Worm (Caenorhabditis elegans) whole organism, L3 larva: ENCODE results near the gene C52E4.7.

ENCODE experiments used
- R02D3.7 ChIP-seq: fragments of 150-350 bp; optimal IDR thresholded peaks from 2 replicates; lab custom pipeline; 2014; ENCODE audit warnings: missing biosample characterization, missing genetic modification characterization
- ZK546.5 ChIP-seq: sonication (generic microtip); optimal IDR thresholded peaks from 2 replicates; lab custom pipeline; 2017; ENCODE audit warnings: missing biosample characterization, missing genetic modification characterization
- aly-2 ChIP-seq: fragments of 150-350 bp; optimal IDR thresholded peaks from 2 replicates; lab custom pipeline; 2014; ENCODE audit warnings: missing biosample characterization, missing genetic modification characterization
- ama-1 ChIP-seq: fragments of 150-350 bp; optimal IDR thresholded peaks from 2 replicates; lab custom pipeline; 2018
- ceh-16 ChIP-seq: sonication (generic microtip); optimal IDR thresholded peaks from 2 replicates; lab custom pipeline; 2017; ENCODE audit warnings: missing biosample characterization, missing genetic modification characterization
- ceh-28 ChIP-seq: fragments of 150-350 bp; optimal IDR thresholded peaks from 2 replicates; lab custom pipeline; 2014; ENCODE audit warnings: missing biosample characterization, missing genetic modification reagents, missing genetic modification characterization
- ceh-82 ChIP-seq: fragments of 150-350 bp; optimal IDR thresholded peaks from 2 replicates; lab custom pipeline; 2014; ENCODE audit warnings: missing biosample characterization, missing genetic modification characterization
- ceh-9 ChIP-seq: sonication (generic microtip); optimal IDR thresholded peaks from 2 replicates; lab custom pipeline; 2018; ENCODE audit warnings: missing biosample characterization, missing genetic modification characterization
- daf-12 ChIP-seq: fragments of 150-350 bp; optimal IDR thresholded peaks from 2 replicates; lab custom pipeline; 2014; ENCODE audit warnings: missing biosample characterization, missing genetic modification reagents, missing genetic modification characterization
- egl-27 ChIP-seq: sonication (generic microtip); optimal IDR thresholded peaks from 4 replicates; lab custom pipeline; 2017; ENCODE audit warnings: missing biosample characterization, missing genetic modification reagents, missing genetic modification characterization
- egl-5 ChIP-seq: fragments of 150-350 bp; optimal IDR thresholded peaks from 2 replicates; lab custom pipeline; 2017; ENCODE audit warnings: missing biosample characterization, missing genetic modification reagents, missing genetic modification characterization, inconsistent platforms
- elt-1 ChIP-seq: fragments of 150-350 bp; optimal IDR thresholded peaks from 2 replicates; lab custom pipeline; 2014; ENCODE audit warnings: missing biosample characterization, missing genetic modification characterization
- elt-2 ChIP-seq: sonication (generic microtip); optimal IDR thresholded peaks from 2 replicates; lab custom pipeline; 2016; ENCODE audit warnings: missing genetic modification reagents, mild to moderate bottlenecking, missing genetic modification characterization, missing compliant biosample characterization
- elt-3 ChIP-seq, 3 experiments: fragments of 150-350 bp in 1 of 3; sonication (generic microtip) in 2 of 3; optimal IDR thresholded peaks; 2 replicates in 2 of 3; 4 replicates in 1 of 3; lab custom pipeline; 2014 to 2017; ENCODE audit warnings: missing biosample characterization in 3 of 3, missing genetic modification characterization in 3 of 3
- eor-1 ChIP-seq, 2 experiments: fragments of 150-350 bp; optimal IDR thresholded peaks; 2 replicates each; lab custom pipeline; 2014 to 2018; ENCODE audit warnings: missing biosample characterization in 2 of 2, missing genetic modification characterization in 2 of 2
- fkh-10 ChIP-seq: sonication (generic microtip); optimal IDR thresholded peaks from 2 replicates; lab custom pipeline; 2017; ENCODE audit warnings: missing biosample characterization, missing genetic modification reagents, missing genetic modification characterization
- fkh-2 ChIP-seq: fragments of 150-350 bp; optimal IDR thresholded peaks from 2 replicates; lab custom pipeline; 2014; ENCODE audit warnings: missing biosample characterization, missing genetic modification reagents, missing genetic modification characterization
- fos-1 ChIP-seq: fragments of 150-350 bp; optimal IDR thresholded peaks from 2 replicates; lab custom pipeline; 2014; ENCODE audit warnings: missing biosample characterization, missing genetic modification characterization
- hmg-11 ChIP-seq: sonication (generic microtip); optimal IDR thresholded peaks from 2 replicates; lab custom pipeline; 2016; ENCODE audit warnings: missing genetic modification characterization, missing compliant biosample characterization
- jun-1 ChIP-seq: fragments of 150-350 bp; optimal IDR thresholded peaks from 2 replicates; lab custom pipeline; 2014; ENCODE audit warnings: missing biosample characterization, missing genetic modification reagents, missing genetic modification characterization
- lin-15B ChIP-seq: fragments of 150-350 bp; optimal IDR thresholded peaks from 2 replicates; lab custom pipeline; 2014; ENCODE audit warnings: missing biosample characterization, missing genetic modification characterization
- lin-39 ChIP-seq: fragments of 150-350 bp; optimal IDR thresholded peaks from 2 replicates; lab custom pipeline; 2018; ENCODE audit warnings: missing biosample characterization, missing genetic modification reagents, missing genetic modification characterization
- lsy-12 ChIP-seq: sonication (generic microtip); optimal IDR thresholded peaks from 2 replicates; lab custom pipeline; 2016; ENCODE audit warnings: mild to moderate bottlenecking, missing genetic modification characterization, missing compliant biosample characterization
- mdl-1 ChIP-seq: fragments of 150-350 bp; optimal IDR thresholded peaks from 2 replicates; lab custom pipeline; 2014; ENCODE audit warnings: missing biosample characterization, missing genetic modification characterization
- mml-1 ChIP-seq: fragments of 150-350 bp; sonication (generic microtip); optimal IDR thresholded peaks from 3 replicates; lab custom pipeline; 2014; ENCODE audit warnings: missing biosample characterization, missing genetic modification characterization
- nfya-1 ChIP-seq: sonication (generic microtip); optimal IDR thresholded peaks from 2 replicates; lab custom pipeline; 2017; ENCODE audit warnings: missing genetic modification characterization, mild to moderate bottlenecking, missing compliant biosample characterization, antibody characterized with exemption, moderate library complexity; ENCODE audit not compliant: insufficient read depth
- nhr-11 ChIP-seq: fragments of 150-350 bp; optimal IDR thresholded peaks from 2 replicates; lab custom pipeline; 2014; ENCODE audit warnings: missing biosample characterization, missing genetic modification characterization
- nhr-12 ChIP-seq: fragments of 150-350 bp; optimal IDR thresholded peaks from 2 replicates; lab custom pipeline; 2014; ENCODE audit warnings: missing biosample characterization, missing genetic modification characterization
- nhr-23 ChIP-seq: fragments of 150-350 bp; optimal IDR thresholded peaks from 2 replicates; lab custom pipeline; 2014; ENCODE audit warnings: missing biosample characterization, missing genetic modification reagents, missing genetic modification characterization
- nhr-237 ChIP-seq: fragments of 150-350 bp; optimal IDR thresholded peaks from 2 replicates; lab custom pipeline; 2014; ENCODE audit warnings: missing biosample characterization, missing genetic modification characterization
- nhr-25 ChIP-seq: sonication (generic microtip); optimal IDR thresholded peaks from 2 replicates; lab custom pipeline; 2017; ENCODE audit warnings: missing biosample characterization, missing genetic modification characterization
- nhr-28 ChIP-seq: fragments of 150-350 bp; optimal IDR thresholded peaks from 2 replicates; lab custom pipeline; 2014; ENCODE audit warnings: missing biosample characterization, missing genetic modification characterization
- nhr-43 ChIP-seq: sonication (generic microtip); optimal IDR thresholded peaks from 2 replicates; lab custom pipeline; 2016; ENCODE audit warnings: mild to moderate bottlenecking, missing genetic modification characterization, missing compliant biosample characterization; ENCODE audit not compliant: poor library complexity, severe bottlenecking
- nhr-67 ChIP-seq: fragments of 150-350 bp; optimal IDR thresholded peaks from 2 replicates; lab custom pipeline; 2014; ENCODE audit warnings: missing biosample characterization, missing genetic modification characterization
- nhr-76 ChIP-seq: fragments of 150-350 bp; sonication (generic microtip); optimal IDR thresholded peaks from 5 replicates; lab custom pipeline; 2014; ENCODE audit warnings: missing biosample characterization, missing genetic modification characterization
- nhr-77 ChIP-seq: fragments of 150-350 bp; optimal IDR thresholded peaks from 2 replicates; lab custom pipeline; 2014; ENCODE audit warnings: missing biosample characterization, missing genetic modification characterization
- pha-4 ChIP-seq: fragments of 150-350 bp; optimal IDR thresholded peaks from 2 replicates; lab custom pipeline; 2014; ENCODE audit warnings: missing biosample characterization, missing genetic modification reagents, missing genetic modification characterization
- pqm-1 ChIP-seq: fragments of 150-350 bp; optimal IDR thresholded peaks from 2 replicates; lab custom pipeline; 2017; ENCODE audit warnings: missing biosample characterization, missing genetic modification characterization, inconsistent platforms
- sea-2 ChIP-seq: fragments of 150-350 bp; sonication (generic microtip); optimal IDR thresholded peaks from 4 replicates; lab custom pipeline; 2014; ENCODE audit warnings: missing biosample characterization, missing genetic modification reagents, missing genetic modification characterization
- skn-1 ChIP-seq: fragments of 150-350 bp; optimal IDR thresholded peaks from 2 replicates; lab custom pipeline; 2014; ENCODE audit warnings: missing biosample characterization, missing genetic modification characterization
- snpc-4 ChIP-seq: fragments of 150-350 bp; optimal IDR thresholded peaks from 2 replicates; lab custom pipeline; 2014; ENCODE audit warnings: missing biosample characterization, missing genetic modification characterization
- tbx-2 ChIP-seq: sonication (generic microtip); optimal IDR thresholded peaks from 2 replicates; lab custom pipeline; 2016; ENCODE audit warnings: mild to moderate bottlenecking, missing genetic modification characterization, missing compliant biosample characterization
- unc-39 ChIP-seq: sonication (generic microtip); optimal IDR thresholded peaks from 4 replicates; lab custom pipeline; 2017; ENCODE audit warnings: missing biosample characterization, missing genetic modification characterization
- unc-62 ChIP-seq: fragments of 150-350 bp; sonication (generic microtip); optimal IDR thresholded peaks from 4 replicates; lab custom pipeline; 2014; ENCODE audit warnings: missing biosample characterization, missing genetic modification reagents, missing genetic modification characterization
- zag-1 ChIP-seq: fragments of 150-350 bp; optimal IDR thresholded peaks from 2 replicates; lab custom pipeline; 2014; ENCODE audit warnings: missing biosample characterization, missing genetic modification characterization
- ztf-11 ChIP-seq: fragments of 150-350 bp; optimal IDR thresholded peaks from 2 replicates; lab custom pipeline; 2014; ENCODE audit warnings: missing biosample characterization, missing genetic modification characterization
- ztf-4 ChIP-seq: fragments of 150-350 bp; optimal IDR thresholded peaks from 2 replicates; lab custom pipeline; 2014; ENCODE audit warnings: missing biosample characterization, missing genetic modification characterization

Gene C52E4.7

DNA sequence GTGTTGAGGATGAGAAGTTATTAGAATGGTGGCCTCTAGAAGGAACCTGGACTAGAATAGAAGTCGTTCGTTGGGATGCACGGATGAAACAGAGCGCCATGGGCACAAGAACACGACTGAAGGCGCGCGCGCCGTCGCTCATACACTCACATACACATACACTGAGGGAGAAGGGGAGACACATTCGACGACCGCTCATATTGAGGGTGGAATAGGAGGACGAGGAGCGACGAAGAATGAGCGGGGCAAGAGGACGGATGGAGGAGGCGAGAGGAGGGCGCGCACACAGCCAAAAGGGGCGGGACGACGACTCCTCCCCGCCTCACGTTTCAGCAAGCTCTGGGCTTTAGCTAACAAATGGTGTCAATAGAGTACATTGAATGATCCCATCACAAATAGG is 44.7 kb downstream of the C52E4.7 start (continued):
- TF ChIP-seq pha-4 (tag; lab: Kevin White, UChicago) (peak; percentile 24), nhr-76 (tag; lab: Kevin White, UChicago) (no peak), lin-15B (tag; lab: Kevin White, UChicago) (peak; percentile 32), nfya-1 (peak; percentile 48), eor-1 (tag; optimal IDR thresholded peaks at IDR 0.05; lab: Kevin White, UChicago) (no peak), fos-1 (no peak)

DNA sequence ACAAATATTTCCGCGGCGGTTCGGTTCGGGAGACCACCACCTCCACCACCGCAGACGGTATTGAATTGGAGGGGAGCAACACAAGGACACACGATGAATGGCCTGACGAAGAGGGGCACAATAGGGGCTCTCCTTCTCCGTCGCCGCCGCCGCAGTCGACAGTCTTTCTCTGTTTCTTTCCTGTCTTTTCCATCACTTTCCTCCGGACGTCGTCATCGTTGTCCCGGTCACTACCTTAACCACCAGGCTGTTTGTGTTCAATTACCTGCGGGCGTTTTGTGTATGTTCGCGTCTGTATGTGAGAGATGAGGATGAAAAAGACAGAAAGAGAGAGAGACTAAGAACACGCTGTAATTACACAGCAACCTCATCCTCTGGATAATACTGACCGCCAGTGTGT is 45.7 kb downstream of the C52E4.7 start:
- no peak for TF ChIP-seq mdl-1 (tag; lab: Kevin White, UChicago)
- TF ChIP-seq nhr-23 (tag; lab: Kevin White, UChicago) = peak; percentile 40

DNA sequence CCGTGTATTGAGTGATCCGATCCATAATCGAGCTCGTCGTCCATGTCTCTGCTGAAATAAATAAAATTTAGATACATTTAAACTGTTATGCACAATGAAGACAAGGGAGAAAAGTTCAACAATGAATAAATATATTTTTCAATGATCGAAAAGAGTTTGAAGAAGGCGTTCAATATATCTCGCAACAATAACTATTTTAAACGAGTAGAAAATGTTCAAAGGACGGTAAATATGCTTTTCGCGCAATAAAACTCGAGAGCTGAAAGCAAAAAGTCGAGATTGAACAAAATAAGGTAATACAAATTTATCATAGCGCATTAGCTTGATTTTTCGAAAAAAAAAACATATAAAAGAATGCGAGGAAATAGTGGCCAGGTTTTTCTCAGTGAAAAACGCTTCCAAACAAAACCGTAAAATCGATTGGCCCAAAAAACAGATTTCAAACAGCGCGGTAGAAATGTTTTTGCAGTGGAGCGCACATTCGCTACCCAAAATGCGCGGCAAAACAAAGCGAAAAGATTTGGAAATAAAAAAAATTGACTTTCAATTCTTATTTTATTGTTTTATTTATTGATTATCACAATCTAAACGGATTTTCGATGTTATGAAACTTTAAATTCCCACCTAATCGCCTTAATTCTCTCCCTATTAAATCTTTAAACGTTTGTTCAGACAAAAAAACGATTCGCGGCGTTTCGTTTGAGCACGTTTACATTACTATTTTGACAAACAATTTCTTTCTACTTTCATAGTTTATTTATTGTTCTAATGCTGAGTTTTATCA is 46.9 kb downstream of the C52E4.7 start, which contains the start of the genes kup-1 and F10C2.4:
Gene kup-1, minus strand, starts transcription at position 51 of the 784 bp plus-strand sequence.
Gene F10C2.4, plus strand, starts transcription at position 734 of the 784 bp plus-strand sequence.
- TF ChIP-seq daf-12 (tag; lab: Kevin White, UChicago) (no peak), nhr-11 (tag; lab: Kevin White, UChicago) (no peak), egl-27 (no peak), aly-2 (no peak), pha-4 (tag; lab: Kevin White, UChicago) (peak; percentile 64), unc-62 (GFP tag; lab: Kevin White, UChicago) (no peak), hmg-11 (peak; percentile 59), lin-15B (tag; lab: Kevin White, UChicago) (peak; percentile 87), sea-2 (GFP tag; lab: Kevin White, UChicago) (no peak), fkh-2 (tag; lab: Kevin White, UChicago) (no peak), nhr-23 (tag; lab: Kevin White, UChicago) (peak; percentile 61), ceh-82 (no peak), tbx-2 (tag; lab: Kevin White, UChicago) (no peak), nhr-28 (tag; lab: Kevin White, UChicago) (no peak), nhr-77 (tag; lab: Kevin White, UChicago) (no peak), ztf-4 (no peak), elt-3 (tag; optimal IDR thresholded peaks at IDR 0.05; lab: Kevin White, UChicago) (no peak), ceh-28 (peak; percentile 68), elt-1 (tag; lab: Kevin White, UChicago) (no peak), nhr-67 (no peak), nhr-76 (tag; lab: Kevin White, UChicago) (no peak), nhr-25 (tag; lab: Kevin White, UChicago) (peak; percentile 36), lin-39 (tag; lab: Kevin White, UChicago) (no peak), jun-1 (tag; lab: Kevin White, UChicago) (no peak), pqm-1 (tag; lab: Kevin White, UChicago) (no peak), mdl-1 (tag; lab: Kevin White, UChicago) (no peak), ama-1 (lab: Kevin White, UChicago) (no peak), snpc-4 (peak; percentile 66), nhr-12 (tag; lab: Kevin White, UChicago) (no peak), fos-1 (no peak), nhr-43 (no peak), ztf-11 (tag; lab: Kevin White, UChicago) (no peak), nfya-1 (peak; percentile 82), fkh-10 (no peak), nhr-237 (tag; lab: Kevin White, UChicago) (no peak), skn-1 (no peak), mml-1 (no peak), zag-1 (no peak), lsy-12 (tag; lab: Kevin White, UChicago) (no peak), egl-5 (peak; percentile 65), R02D3.7 (no peak), ZK546.5 (no peak), ceh-9 (tag; lab: Kevin White, UChicago) (no peak), ceh-16 (tag; lab: Kevin White, UChicago) (no peak), elt-2 (tag; lab: Kevin White, UChicago) (peak; percentile 21), eor-1 (tag; optimal IDR thresholded peaks at IDR 0.05; lab: Kevin White, UChicago) (no peak), unc-39 (tag; lab: Kevin White, UChicago) (no peak)
